Worm (Caenorhabditis elegans) whole organism, L4/young adult: ENCODE measurements around the gene C03B1.10.

Experiments
- W03F9.2 ChIP-seq: fragments of 150-350 bp; optimal IDR thresholded peaks from 2 replicates; lab custom pipeline; 2014; ENCODE audit warnings: missing biosample characterization, missing genetic modification characterization
- dao-5 ChIP-seq: sonication (generic microtip); optimal IDR thresholded peaks from 2 replicates; lab custom pipeline; 2016; ENCODE audit warnings: missing genotype, missing genetic modification characterization, moderate library complexity, missing compliant biosample characterization
- him-1 ChIP-seq: sonication (generic microtip); optimal IDR thresholded peaks from 2 replicates; lab custom pipeline; 2016; ENCODE audit warnings: missing genotype, missing genetic modification reagents, missing genetic modification characterization, missing compliant biosample characterization

DNA sequence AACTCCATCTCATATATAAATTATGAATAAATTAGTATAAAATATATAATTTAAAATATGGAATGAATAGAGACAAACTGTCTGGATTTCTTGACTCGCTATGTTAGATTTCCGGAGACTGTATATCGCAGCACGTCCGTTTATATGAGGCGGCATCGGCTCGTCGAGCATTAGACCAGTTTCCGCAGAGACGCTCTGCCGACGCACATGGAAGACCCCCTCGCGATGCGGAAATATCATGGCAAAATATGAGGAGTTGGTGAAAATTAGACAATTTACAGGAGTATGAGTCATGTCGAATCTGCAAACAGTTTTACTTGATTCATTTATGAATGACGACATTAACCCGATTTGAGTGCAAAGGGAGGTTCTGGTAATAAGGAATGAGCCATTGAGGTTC lies 38.1 kb downstream of the C03B1.10 start, which contains the start of gene chtb-3:
- TF ChIP-seq him-1 (tag; lab: Kevin White, UChicago) (no peak), W03F9.2 (no peak), dao-5 (no peak)
